ENCODE assay signal across 1 fruit fly cellular context in the genomic region with DNA sequence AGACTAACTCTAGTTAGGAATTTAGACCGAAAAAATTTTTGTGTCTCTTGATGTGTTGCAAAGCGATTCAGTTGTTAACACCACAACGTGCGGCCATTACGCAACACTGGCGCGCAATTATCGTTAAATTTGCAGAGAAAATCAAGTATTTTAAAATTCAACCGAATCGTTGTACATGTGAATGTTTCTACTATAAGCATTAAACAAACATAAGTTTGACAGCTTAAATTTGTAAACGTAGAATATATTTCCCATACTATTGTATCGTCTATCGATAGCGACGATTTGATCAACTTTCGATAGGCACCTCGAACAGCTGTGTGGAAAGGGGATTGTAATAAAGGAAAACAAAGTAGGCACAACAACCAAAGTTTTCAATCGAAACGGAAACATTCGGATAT.
A peak's percentile ranks its signal among the peaks of the same experiment; 100 is the strongest.
TF ChIP-seq lines count a peak whose summit lies in the region.

Gene Usp30 (minus strand): TSS at position 245 of the 401 bp plus-strand sequence.
Gene CG16721 (plus strand): TSS at position 327 of the 401 bp plus-strand sequence.

TF ChIP-seq in whole organism, embryonic, 481 proteins besides CTCF, POLR2A, EP300 and RAD21 (continued from another document and continues in another):
- peak; percentile 67 for TF ChIP-seq amos (GFP tag; IDR thresholded peaks at IDR 0.05; lab: Robert Waterston, UW; ENCODE audit: partially characterized antibody)
- TF ChIP-seq CG6689 (GFP tag; IDR thresholded peaks at IDR 0.05; lab: Robert Waterston, UW), result no peak
- no peak for TF ChIP-seq CG10274 (GFP tag; optimal IDR thresholded peaks at IDR 0.05; lab: Kevin White, UChicago)
- TF ChIP-seq CG6272 (GFP tag; IDR thresholded peaks at IDR 0.05; lab: Robert Waterston, UW), result 0 out of 2 replicates have a peak, but pooled peaks have one; percentile 11
- TF ChIP-seq sens-2 (GFP tag; IDR thresholded peaks at IDR 0.05; lab: Robert Waterston, UW), result no peak
- TF ChIP-seq Bteb2 (GFP tag; optimal IDR thresholded peaks at IDR 0.05; lab: Kevin White, UChicago), result peak; percentile 38
- no peak for TF ChIP-seq sim (GFP tag; IDR thresholded peaks at IDR 0.05; lab: Robert Waterston, UW)
- TF ChIP-seq mld (GFP tag; IDR thresholded peaks at IDR 0.05; lab: Robert Waterston, UW; ENCODE audit: partially characterized antibody), result peak; percentile 59; the same call in 1 of the 3 replicates
- peak; percentile 1 for TF ChIP-seq Camta (GFP tag; optimal IDR thresholded peaks at IDR 0.05; lab: Kevin White, UChicago)
- no peak for TF ChIP-seq fd64A (GFP tag; optimal IDR thresholded peaks at IDR 0.05; lab: Kevin White, UChicago)
- TF ChIP-seq CG32767 (GFP tag; IDR thresholded peaks at IDR 0.05; lab: Robert Waterston, UW), result no peak
- no peak for TF ChIP-seq gsb-n (tag; optimal IDR thresholded peaks at IDR 0.05; lab: Kevin White, UChicago)
- peak; percentile 22 for TF ChIP-seq CG9797 (GFP tag; optimal IDR thresholded peaks at IDR 0.05; lab: Kevin White, UChicago)
- no peak for TF ChIP-seq CG18764 (GFP tag; optimal IDR thresholded peaks at IDR 0.05; lab: Kevin White, UChicago)
- no peak for TF ChIP-seq sisA (GFP tag; IDR thresholded peaks at IDR 0.05; lab: Robert Waterston, UW)
- TF ChIP-seq sc (optimal IDR thresholded peaks at IDR 0.05; lab: Kevin White, UChicago), result no peak
- TF ChIP-seq sc (GFP tag; optimal IDR thresholded peaks at IDR 0.05; lab: Kevin White, UChicago), result no peak
- TF ChIP-seq CG14014 (GFP tag; IDR thresholded peaks at IDR 0.05; lab: Robert Waterston, UW), result 0 out of 2 replicates have a peak, but pooled peaks have one; percentile 8
- TF ChIP-seq Meics (GFP tag; optimal IDR thresholded peaks at IDR 0.05; lab: Kevin White, UChicago), result peak; percentile 26
- TF ChIP-seq CG34422 (GFP tag; IDR thresholded peaks at IDR 0.05; lab: Robert Waterston, UW), result no peak
- TF ChIP-seq CG16863 (GFP tag; optimal IDR thresholded peaks at IDR 0.05; lab: Kevin White, UChicago), result peak; percentile 40
- peak; percentile 5 for TF ChIP-seq CG10147 (GFP tag; optimal IDR thresholded peaks at IDR 0.05; lab: Kevin White, UChicago)
- no peak for TF ChIP-seq al (GFP tag; IDR thresholded peaks at IDR 0.05; lab: Robert Waterston, UW)
- peak; percentile 34 for TF ChIP-seq CG12744 (GFP tag; optimal IDR thresholded peaks at IDR 0.05; lab: Kevin White, UChicago)
- peak; percentile 71 for TF ChIP-seq nerfin-2 (GFP tag; IDR thresholded peaks at IDR 0.05; lab: Robert Waterston, UW; ENCODE audit: partially characterized antibody)
- TF ChIP-seq CG7839 (tag; optimal IDR thresholded peaks at IDR 0.05; lab: Kevin White, UChicago), result no peak
- peak; percentile 10 for TF ChIP-seq repo (GFP tag; optimal IDR thresholded peaks at IDR 0.05; lab: Kevin White, UChicago)
- no peak for TF ChIP-seq so (GFP tag; IDR thresholded peaks at IDR 0.05; lab: Robert Waterston, UW)
- TF ChIP-seq cas (GFP tag; IDR thresholded peaks at IDR 0.05; lab: Robert Waterston, UW), result no peak
- TF ChIP-seq pb (GFP tag; optimal IDR thresholded peaks at IDR 0.05; lab: Kevin White, UChicago), result peak; percentile 37
- TF ChIP-seq jigr1 (GFP tag; IDR thresholded peaks at IDR 0.05; lab: Robert Waterston, UW), result no peak
- TF ChIP-seq CG7987 (GFP tag; optimal IDR thresholded peaks at IDR 0.05; lab: Kevin White, UChicago), result no peak
- TF ChIP-seq onecut (GFP tag; IDR thresholded peaks at IDR 0.05; lab: Robert Waterston, UW), result no peak
- TF ChIP-seq gcm2 (GFP tag; optimal IDR thresholded peaks at IDR 0.05; lab: Kevin White, UChicago), result no peak
- TF ChIP-seq CG13296 (GFP tag; optimal IDR thresholded peaks at IDR 0.05; lab: Kevin White, UChicago), result peak; percentile 57
- no peak for TF ChIP-seq CG12071 (GFP tag; optimal IDR thresholded peaks at IDR 0.05; lab: Kevin White, UChicago)
- no peak for TF ChIP-seq pita (GFP tag; optimal IDR thresholded peaks at IDR 0.05; lab: Kevin White, UChicago)
- TF ChIP-seq ac (GFP tag; optimal IDR thresholded peaks at IDR 0.05; lab: Kevin White, UChicago), result no peak
- peak; percentile 9 for TF ChIP-seq gcm (GFP tag; optimal IDR thresholded peaks at IDR 0.05; lab: Kevin White, UChicago)
- TF ChIP-seq CG8765 (GFP tag; IDR thresholded peaks at IDR 0.05; lab: Robert Waterston, UW), result no peak
- no peak for TF ChIP-seq btn (GFP tag; optimal IDR thresholded peaks at IDR 0.05; lab: Kevin White, UChicago)
- no peak for TF ChIP-seq CG1529 (GFP tag; optimal IDR thresholded peaks at IDR 0.05; lab: Kevin White, UChicago)
- peak; percentile 60 for TF ChIP-seq CG14710 (tag; optimal IDR thresholded peaks at IDR 0.05; lab: Kevin White, UChicago)
- no peak for TF ChIP-seq CG8359 (GFP tag; optimal IDR thresholded peaks at IDR 0.05; lab: Kevin White, UChicago; ENCODE audit: borderline replicate concordance)
- no peak for TF ChIP-seq CG6813 (GFP tag; optimal IDR thresholded peaks at IDR 0.05; lab: Kevin White, UChicago)
- TF ChIP-seq chif (GFP tag; optimal IDR thresholded peaks at IDR 0.05; lab: Kevin White, UChicago), result peak; percentile 22 to 31
- no peak for TF ChIP-seq CG15011 (GFP tag; optimal IDR thresholded peaks at IDR 0.05; lab: Kevin White, UChicago)
- TF ChIP-seq scrt (GFP tag; optimal IDR thresholded peaks at IDR 0.05; lab: Kevin White, UChicago), result no peak
- no peak for TF ChIP-seq Aef1 (GFP tag; IDR thresholded peaks at IDR 0.05; lab: Robert Waterston, UW)
- TF ChIP-seq CG2116 (GFP tag; optimal IDR thresholded peaks at IDR 0.05; lab: Kevin White, UChicago), result peak; percentile 93
- TF ChIP-seq CG13123 (GFP tag; optimal IDR thresholded peaks at IDR 0.05; lab: Kevin White, UChicago), result peak; percentile 45
- TF ChIP-seq HLH54F (GFP tag; optimal IDR thresholded peaks at IDR 0.05; lab: Kevin White, UChicago), result peak; percentile 67
- no peak for TF ChIP-seq CG14965 (GFP tag; optimal IDR thresholded peaks at IDR 0.05; lab: Kevin White, UChicago; ENCODE audit: borderline replicate concordance)
- TF ChIP-seq otp (GFP tag; IDR thresholded peaks at IDR 0.05; lab: Robert Waterston, UW), result no peak
- peak; percentile 52; the same call in 2 of the 3 replicates for TF ChIP-seq CG17361 (GFP tag; IDR thresholded peaks at IDR 0.05; lab: Robert Waterston, UW)
- TF ChIP-seq CG10366 (GFP tag; IDR thresholded peaks at IDR 0.05; lab: Robert Waterston, UW), result no peak
- no peak for TF ChIP-seq CG8924 (tag; optimal IDR thresholded peaks at IDR 0.05; lab: Kevin White, UChicago)
- TF ChIP-seq CG30431 (GFP tag; optimal IDR thresholded peaks at IDR 0.05; lab: Kevin White, UChicago), result no peak
- TF ChIP-seq exex (tag; optimal IDR thresholded peaks at IDR 0.05; lab: Kevin White, UChicago), result no peak
- TF ChIP-seq mam (GFP tag; optimal IDR thresholded peaks at IDR 0.05; lab: Kevin White, UChicago), result peak; percentile 72
- peak; percentile 0 for TF ChIP-seq CG10462 (GFP tag; optimal IDR thresholded peaks at IDR 0.05; lab: Kevin White, UChicago)
- no peak for TF ChIP-seq danr (GFP tag; IDR thresholded peaks at IDR 0.05; lab: Robert Waterston, UW)
- no peak for TF ChIP-seq CG8478 (optimal IDR thresholded peaks at IDR 0.05; lab: Kevin White, UChicago)
- peak; percentile 75 for TF ChIP-seq Bgb (GFP tag; IDR thresholded peaks at IDR 0.05; lab: Robert Waterston, UW; ENCODE audit: partially characterized antibody)
- peak; percentile 9 for TF ChIP-seq CG9817 (tag; optimal IDR thresholded peaks at IDR 0.05; lab: Kevin White, UChicago)
- peak; percentile 76 for TF ChIP-seq trem (tag; optimal IDR thresholded peaks at IDR 0.05; lab: Kevin White, UChicago)
- peak; percentile 96 for TF ChIP-seq Ets65A (GFP tag; lab: Kevin White, UChicago)
- peak; percentile 71 for TF ChIP-seq lbe (GFP tag; optimal IDR thresholded peaks at IDR 0.05; lab: Kevin White, UChicago)
- no peak for TF ChIP-seq CG1024 (GFP tag; IDR thresholded peaks at IDR 0.05; lab: Robert Waterston, UW)
- no peak for TF ChIP-seq odd (GFP tag; optimal IDR thresholded peaks at IDR 0.05; lab: Kevin White, UChicago)
- TF ChIP-seq Atf6 (GFP tag; IDR thresholded peaks at IDR 0.05; lab: Robert Waterston, UW), result no peak
- TF ChIP-seq CoRest (tag; optimal IDR thresholded peaks at IDR 0.05; lab: Kevin White, UChicago), result no peak
- TF ChIP-seq NFAT (GFP tag; IDR thresholded peaks at IDR 0.05; lab: Robert Waterston, UW), result peak; percentile 44
- no peak for TF ChIP-seq lmd (GFP tag; IDR thresholded peaks at IDR 0.05; lab: Robert Waterston, UW)
- no peak for TF ChIP-seq run (tag; optimal IDR thresholded peaks at IDR 0.05; lab: Kevin White, UChicago)
- no peak for TF ChIP-seq CG6254 (GFP tag; optimal IDR thresholded peaks at IDR 0.05; lab: Kevin White, UChicago)
- peak; percentile 39 for TF ChIP-seq Max (GFP tag; optimal IDR thresholded peaks at IDR 0.05; lab: Kevin White, UChicago)
- TF ChIP-seq shn (GFP tag; optimal IDR thresholded peaks at IDR 0.05; lab: Kevin White, UChicago), result peak; percentile 58
- no peak for TF ChIP-seq chm (GFP tag; IDR thresholded peaks at IDR 0.05; lab: Robert Waterston, UW)
- no peak for TF ChIP-seq CG8388 (GFP tag; optimal IDR thresholded peaks at IDR 0.05; lab: Kevin White, UChicago)
- no peak for TF ChIP-seq HHEX (GFP tag; optimal IDR thresholded peaks at IDR 0.05; lab: Kevin White, UChicago)
- TF ChIP-seq MBD-R2 (GFP tag; IDR thresholded peaks at IDR 0.05; lab: Robert Waterston, UW), result peak; percentile 73
- no peak for TF ChIP-seq dati (GFP tag; IDR thresholded peaks at IDR 0.05; lab: Robert Waterston, UW)
- TF ChIP-seq CG1792 (GFP tag; optimal IDR thresholded peaks at IDR 0.05; lab: Kevin White, UChicago), result peak; percentile 9
- TF ChIP-seq CG5245 (GFP tag; optimal IDR thresholded peaks at IDR 0.05; lab: Kevin White, UChicago), result no peak
- no peak for TF ChIP-seq Ravus (GFP tag; IDR thresholded peaks at IDR 0.05; lab: Robert Waterston, UW)
- peak; percentile 42; the same call in 1 of the 3 replicates for TF ChIP-seq CG11456 (GFP tag; IDR thresholded peaks at IDR 0.05; lab: Robert Waterston, UW)
- TF ChIP-seq inv (GFP tag; IDR thresholded peaks at IDR 0.05; lab: Robert Waterston, UW; ENCODE audit: partially characterized antibody), result peak; percentile 46
- no peak for TF ChIP-seq prd (optimal IDR thresholded peaks at IDR 0.05; lab: Kevin White, UChicago)
- TF ChIP-seq prd (GFP tag; IDR thresholded peaks at IDR 0.05; lab: Robert Waterston, UW), result 0 out of 3 replicates have a peak, but pooled peaks have one; percentile 5
- no peak for TF ChIP-seq cad (GFP tag; optimal IDR thresholded peaks at IDR 0.05; lab: Kevin White, UChicago)
- peak; percentile 60 for TF ChIP-seq CG33213 (GFP tag; optimal IDR thresholded peaks at IDR 0.05; lab: Kevin White, UChicago)
- TF ChIP-seq CG9437 (GFP tag; optimal IDR thresholded peaks at IDR 0.05; lab: Kevin White, UChicago), result no peak
- TF ChIP-seq CG1602 (GFP tag; optimal IDR thresholded peaks at IDR 0.05; lab: Kevin White, UChicago), result no peak
- no peak for TF ChIP-seq CG4360 (GFP tag; IDR thresholded peaks at IDR 0.05; lab: Robert Waterston, UW)
- TF ChIP-seq CG2712 (tag; optimal IDR thresholded peaks at IDR 0.05; lab: Kevin White, UChicago), result peak; percentile 52
- TF ChIP-seq C15 (GFP tag; IDR thresholded peaks at IDR 0.05; lab: Robert Waterston, UW), result no peak
- peak in 1 of 2 experiments; percentile 9 for TF ChIP-seq bsh (GFP tag; optimal IDR thresholded peaks at IDR 0.05; lab: Kevin White, UChicago)
- TF ChIP-seq CG18599 (GFP tag; optimal IDR thresholded peaks at IDR 0.05; lab: Kevin White, UChicago), result peak; percentile 62
- TF ChIP-seq unc-4 (GFP tag; IDR thresholded peaks at IDR 0.05; lab: Robert Waterston, UW; ENCODE audit: partially characterized antibody), result peak; percentile 79
- TF ChIP-seq CG4707 (GFP tag; optimal IDR thresholded peaks at IDR 0.05; lab: Kevin White, UChicago), result no peak
- TF ChIP-seq gro (GFP tag; optimal IDR thresholded peaks at IDR 0.05; lab: Kevin White, UChicago), result peak; percentile 25
- TF ChIP-seq CG31441 (GFP tag; IDR thresholded peaks at IDR 0.05; lab: Robert Waterston, UW), result no peak; the same call in 1 of the 2 replicates
- TF ChIP-seq Hmx (GFP tag; optimal IDR thresholded peaks at IDR 0.05; lab: Kevin White, UChicago), result no peak
- TF ChIP-seq Deaf1 (tag; optimal IDR thresholded peaks at IDR 0.05; lab: Kevin White, UChicago), result no peak
- peak; percentile 71; the same call in 2 of the 3 replicates for TF ChIP-seq CG6791 (GFP tag; IDR thresholded peaks at IDR 0.05; lab: Robert Waterston, UW; ENCODE audit: partially characterized antibody)
- TF ChIP-seq CG10654 (GFP tag; optimal IDR thresholded peaks at IDR 0.05; lab: Kevin White, UChicago), result peak; percentile 17
- TF ChIP-seq Side (GFP tag; optimal IDR thresholded peaks at IDR 0.05; lab: Kevin White, UChicago), result peak; percentile 63
- TF ChIP-seq toy (GFP tag; IDR thresholded peaks at IDR 0.05; lab: Robert Waterston, UW), result no peak
- peak; percentile 66 for TF ChIP-seq CG14860 (GFP tag; IDR thresholded peaks at IDR 0.05; lab: Robert Waterston, UW; ENCODE audit: partially characterized antibody)
- peak; percentile 41 for TF ChIP-seq CG12155 (GFP tag; optimal IDR thresholded peaks at IDR 0.05; lab: Kevin White, UChicago)
- TF ChIP-seq maf-S (GFP tag; optimal IDR thresholded peaks at IDR 0.05; lab: Kevin White, UChicago), result no peak
- peak; percentile 7 for TF ChIP-seq Mad (GFP tag; optimal IDR thresholded peaks at IDR 0.05; lab: Kevin White, UChicago)
- TF ChIP-seq CkIIα-i1 (GFP tag; IDR thresholded peaks at IDR 0.05; lab: Robert Waterston, UW), result no peak
- TF ChIP-seq dan (GFP tag; IDR thresholded peaks at IDR 0.05; lab: Robert Waterston, UW), result no peak
- TF ChIP-seq Mrtf (GFP tag; IDR thresholded peaks at IDR 0.05; lab: Robert Waterston, UW), result no peak
- no peak for TF ChIP-seq CG6854 (GFP tag; optimal IDR thresholded peaks at IDR 0.05; lab: Kevin White, UChicago)
- TF ChIP-seq Sry-δ (GFP tag; optimal IDR thresholded peaks at IDR 0.05; lab: Kevin White, UChicago), result peak; percentile 75
- TF ChIP-seq CG17328 (GFP tag; IDR thresholded peaks at IDR 0.05; lab: Robert Waterston, UW), result peak; percentile 24; the same call in 1 of the 2 replicates
- TF ChIP-seq CG16779 (GFP tag; IDR thresholded peaks at IDR 0.05; lab: Robert Waterston, UW), result no peak
- peak; percentile 66 for TF ChIP-seq bbx (GFP tag; IDR thresholded peaks at IDR 0.05; lab: Robert Waterston, UW; ENCODE audit: partially characterized antibody)
- no peak for TF ChIP-seq BtbVII (GFP tag; optimal IDR thresholded peaks at IDR 0.05; lab: Kevin White, UChicago)
- TF ChIP-seq CG11723 (GFP tag; optimal IDR thresholded peaks at IDR 0.05; lab: Kevin White, UChicago), result no peak
- TF ChIP-seq hb (GFP tag; IDR thresholded peaks at IDR 0.05; lab: Robert Waterston, UW; ENCODE audit: partially characterized antibody), result peak; percentile 55; the same call in 1 of the 3 replicates
- peak; percentile 51 for TF ChIP-seq CG30403 (GFP tag; optimal IDR thresholded peaks at IDR 0.05; lab: Kevin White, UChicago)
- no peak for TF ChIP-seq Trl (optimal IDR thresholded peaks at IDR 0.05; lab: Kevin White, UChicago)
- TF ChIP-seq Trl (GFP tag; optimal IDR thresholded peaks at IDR 0.05; lab: Kevin White, UChicago), result peak; percentile 51
